Worm (Caenorhabditis elegans): ENCODE data around the gene F10G7.9.

Gene F10G7.9

ce11 chrII:4728687-4729086, 22.4 kb upstream of the F10G7.9 start (continued):
- TF ChIP-seq nhr-76 (tag; optimal IDR thresholded peaks at IDR 0.05) (no peak), jun-1 (tag; optimal IDR thresholded peaks at IDR 0.05) (peak; percentile 70), egl-27 (tag; optimal IDR thresholded peaks at IDR 0.05) (no peak), fkh-2 (tag; optimal IDR thresholded peaks at IDR 0.05) (no peak), fos-1 (tag; optimal IDR thresholded peaks at IDR 0.05) (no peak), tbx-2 (tag; optimal IDR thresholded peaks at IDR 0.05) (no peak), zag-1 (tag; optimal IDR thresholded peaks at IDR 0.05) (no peak), mml-1 (tag; optimal IDR thresholded peaks at IDR 0.05) (no peak), lin-39 (tag; optimal IDR thresholded peaks at IDR 0.05) (no peak), nhr-43 (tag; optimal IDR thresholded peaks at IDR 0.05; ENCODE audit: poor library complexity, severe bottlenecking) (no peak), skn-1 (tag; optimal IDR thresholded peaks at IDR 0.05) (peak; percentile 23), R02D3.7 (tag; optimal IDR thresholded peaks at IDR 0.05) (no peak), ceh-28 (tag; optimal IDR thresholded peaks at IDR 0.05) (no peak), ceh-82 (tag; optimal IDR thresholded peaks at IDR 0.05) (no peak), pqm-1 (tag; optimal IDR thresholded peaks at IDR 0.05) (peak; percentile 98), elt-3 (tag; optimal IDR thresholded peaks at IDR 0.05) (peak in 1 of 3 experiments; percentile 37), nhr-28 (tag; optimal IDR thresholded peaks at IDR 0.05) (no peak), ztf-4 (tag; optimal IDR thresholded peaks at IDR 0.05) (no peak), daf-12 (tag; optimal IDR thresholded peaks at IDR 0.05) (no peak), nfya-1 (tag; optimal IDR thresholded peaks at IDR 0.05; ENCODE audit: insufficient read depth) (peak; percentile 42), hmg-11 (tag; optimal IDR thresholded peaks at IDR 0.05) (no peak)

ce11 chrII:4727769-4728168, 21.5 kb upstream of the F10G7.9 start, which contains the start of gene ttr-41:
Gene ttr-41, minus strand, starts transcription at chrII:4727869.
- TF ChIP-seq elt-1 (tag; optimal IDR thresholded peaks at IDR 0.05) = no peak
- no peak for TF ChIP-seq nhr-67 (tag; optimal IDR thresholded peaks at IDR 0.05)
- no peak for TF ChIP-seq nhr-11 (tag; optimal IDR thresholded peaks at IDR 0.05)
- no peak for TF ChIP-seq ceh-28 (tag; optimal IDR thresholded peaks at IDR 0.05)
- TF ChIP-seq mml-1 (tag; optimal IDR thresholded peaks at IDR 0.05) = no peak
- TF ChIP-seq R02D3.7 (tag; optimal IDR thresholded peaks at IDR 0.05) = no peak
- no peak for TF ChIP-seq sea-2 (GFP tag; optimal IDR thresholded peaks at IDR 0.05)
- TF ChIP-seq daf-12 (tag; optimal IDR thresholded peaks at IDR 0.05) = no peak
- no peak for TF ChIP-seq nhr-77 (tag; optimal IDR thresholded peaks at IDR 0.05)
- TF ChIP-seq lin-15B (tag; optimal IDR thresholded peaks at IDR 0.05) = no peak
- no peak for TF ChIP-seq ztf-11 (tag; optimal IDR thresholded peaks at IDR 0.05)
- TF ChIP-seq unc-39 (tag; optimal IDR thresholded peaks at IDR 0.05) = no peak
- no peak for TF ChIP-seq egl-5 (tag; optimal IDR thresholded peaks at IDR 0.05)
- no peak for TF ChIP-seq lin-39 (tag; optimal IDR thresholded peaks at IDR 0.05)

- no peak for TF ChIP-seq elt-3 (tag; optimal IDR thresholded peaks at IDR 0.05)
- peak; percentile 72 for TF ChIP-seq ama-1 (optimal IDR thresholded peaks at IDR 0.05)
- no peak for TF ChIP-seq aly-2 (tag; optimal IDR thresholded peaks at IDR 0.05)
- TF ChIP-seq mml-1 (tag; optimal IDR thresholded peaks at IDR 0.05) = no peak
- TF ChIP-seq elt-2 (tag; optimal IDR thresholded peaks at IDR 0.05) = peak; percentile 37
- no peak for TF ChIP-seq egl-27 (tag; optimal IDR thresholded peaks at IDR 0.05)
- TF ChIP-seq nhr-77 (tag; optimal IDR thresholded peaks at IDR 0.05) = no peak
- TF ChIP-seq snpc-4 (tag; optimal IDR thresholded peaks at IDR 0.05) = no peak
- TF ChIP-seq ceh-16 (tag; optimal IDR thresholded peaks at IDR 0.05) = no peak
- no peak for TF ChIP-seq lin-39 (tag; optimal IDR thresholded peaks at IDR 0.05)
- TF ChIP-seq eor-1 (tag; optimal IDR thresholded peaks at IDR 0.05) = no peak
- TF ChIP-seq lin-15B (tag; optimal IDR thresholded peaks at IDR 0.05) = no peak
- TF ChIP-seq nhr-25 (tag; optimal IDR thresholded peaks at IDR 0.05) = no peak
- no peak for TF ChIP-seq fkh-2 (tag; optimal IDR thresholded peaks at IDR 0.05)
- TF ChIP-seq nhr-12 (tag; optimal IDR thresholded peaks at IDR 0.05) = no peak
- no peak for TF ChIP-seq zag-1 (tag; optimal IDR thresholded peaks at IDR 0.05)
- no peak for TF ChIP-seq nhr-11 (tag; optimal IDR thresholded peaks at IDR 0.05)
- TF ChIP-seq egl-5 (tag; optimal IDR thresholded peaks at IDR 0.05) = no peak
Observed at ce11 chrII:4726750-4727384, 20.6 kb upstream of the F10G7.9 start.

- TF ChIP-seq mml-1 (tag; optimal IDR thresholded peaks at IDR 0.05) (no peak), ceh-82 (tag; optimal IDR thresholded peaks at IDR 0.05) (no peak), hmg-11 (tag; optimal IDR thresholded peaks at IDR 0.05) (peak; percentile 56), ztf-4 (tag; optimal IDR thresholded peaks at IDR 0.05) (no peak), elt-2 (tag; optimal IDR thresholded peaks at IDR 0.05) (peak; percentile 49), pha-4 (tag; optimal IDR thresholded peaks at IDR 0.05) (peak; percentile 52), sea-2 (GFP tag; optimal IDR thresholded peaks at IDR 0.05) (no peak)
Observed at ce11 chrII:4726120-4726519, 19.8 kb upstream of the F10G7.9 start, which contains the start of gene F10G7.10. Gene F10G7.10, minus strand, starts transcription at chrII:4726264.

All from whole organism, L3 larva.